Worm (Caenorhabditis elegans): ENCODE results near the gene F42G4.2.
"Not testable (repeated sequence)": the region's sequence is repeated elsewhere in the genome, so short reads cannot be mapped to it uniquely, and the experiment has no call there.

Gene F42G4.2

ce11 chrII:13016381-13016780 lies 31.3 kb upstream of the F42G4.2 start:
- TF ChIP-seq ref-1 (GFP tag; conservative IDR thresholded peaks at IDR 0.05) (peak; percentile 56; the same call in 1 of the 2 replicates), ztf-23 (GFP tag; IDR thresholded peaks at IDR 0.05) (peak; percentile 69; the same call in 1 of the 2 replicates), flt-1 (GFP tag; IDR thresholded peaks at IDR 0.05) (peak; percentile 90), T22C8.4 (GFP tag; IDR thresholded peaks at IDR 0.05) (peak; percentile 30; the same call in 1 of the 2 replicates), tab-1 (GFP tag; IDR thresholded peaks at IDR 0.05) (0 out of 2 replicates have a peak, but pooled peaks have one; percentile 42), klf-2 (GFP tag; conservative IDR thresholded peaks at IDR 0.05) (peak; percentile 71; the same call in 1 of the 2 replicates)

- TF ChIP-seq cog-1 (tag; optimal IDR thresholded peaks at IDR 0.05) (no peak), T22C8.4 (GFP tag; IDR thresholded peaks at IDR 0.05) (no peak), ztf-29 (GFP tag; IDR thresholded peaks at IDR 0.05) (no peak), ztf-23 (GFP tag; IDR thresholded peaks at IDR 0.05) (no peak), ref-1 (GFP tag; conservative IDR thresholded peaks at IDR 0.05) (no peak), flt-1 (GFP tag; IDR thresholded peaks at IDR 0.05) (no peak), med-1 (GFP tag; optimal IDR thresholded peaks at IDR 0.05; ENCODE audit: insufficient read depth) (no peak)
Measured at ce11 chrII:13022555-13022954, 25.2 kb upstream of the F42G4.2 start.

ce11 chrII:13023518-13023917 lies 24.2 kb upstream of the F42G4.2 start:
- TF ChIP-seq ref-1 (GFP tag; conservative IDR thresholded peaks at IDR 0.05) = no peak
- TF ChIP-seq ztf-23 (GFP tag; IDR thresholded peaks at IDR 0.05) = no peak

- TF ChIP-seq ref-1 (GFP tag; conservative IDR thresholded peaks at IDR 0.05) (no peak), T22C8.4 (GFP tag; IDR thresholded peaks at IDR 0.05) (no peak), klf-2 (GFP tag; conservative IDR thresholded peaks at IDR 0.05) (no peak)
Measured at ce11 chrII:13025794-13026412, 21.8 kb upstream of the F42G4.2 start, which contains the start of gene max-2. TSS of gene max-2 (minus strand) at chrII:13025844.

- TF ChIP-seq med-1 (GFP tag; optimal IDR thresholded peaks at IDR 0.05; ENCODE audit: insufficient read depth) (no peak), T22C8.4 (GFP tag; IDR thresholded peaks at IDR 0.05) (no peak), flt-1 (GFP tag; IDR thresholded peaks at IDR 0.05) (no peak), cog-1 (tag; optimal IDR thresholded peaks at IDR 0.05) (no peak), tab-1 (GFP tag; IDR thresholded peaks at IDR 0.05) (no peak), ztf-23 (GFP tag; IDR thresholded peaks at IDR 0.05) (no peak), klf-2 (GFP tag; conservative IDR thresholded peaks at IDR 0.05) (no peak), ztf-29 (GFP tag; IDR thresholded peaks at IDR 0.05) (no peak), ref-1 (GFP tag; conservative IDR thresholded peaks at IDR 0.05) (no peak)
Measured at ce11 chrII:13029290-13030050, 18.2 kb upstream of the F42G4.2 start.

- no peak for TF ChIP-seq klf-2 (GFP tag; conservative IDR thresholded peaks at IDR 0.05)
- no peak for TF ChIP-seq med-1 (GFP tag; optimal IDR thresholded peaks at IDR 0.05; ENCODE audit: insufficient read depth)
- no peak for TF ChIP-seq T22C8.4 (GFP tag; IDR thresholded peaks at IDR 0.05)
- no peak for TF ChIP-seq ref-1 (GFP tag; conservative IDR thresholded peaks at IDR 0.05)
- no peak for TF ChIP-seq ztf-23 (GFP tag; IDR thresholded peaks at IDR 0.05)
- no peak for TF ChIP-seq flt-1 (GFP tag; IDR thresholded peaks at IDR 0.05)
- no peak for TF ChIP-seq cog-1 (tag; optimal IDR thresholded peaks at IDR 0.05)
- no peak; the same call in 1 of the 2 replicates for TF ChIP-seq tab-1 (GFP tag; IDR thresholded peaks at IDR 0.05)
- TF ChIP-seq ztf-29 (GFP tag; IDR thresholded peaks at IDR 0.05) = no peak
Measured at ce11 chrII:13030051-13030437, 17.7 kb upstream of the F42G4.2 start.

ce11 chrII:13030567-13031188 lies 17.0 kb upstream of the F42G4.2 start:
- TF ChIP-seq cog-1 (tag; optimal IDR thresholded peaks at IDR 0.05) (peak; percentile 35), T22C8.4 (GFP tag; IDR thresholded peaks at IDR 0.05) (no peak)

ce11 chrII:13031649-13032191 lies 16.0 kb upstream of the F42G4.2 start, which contains the start of gene F18A11.2:
TSS of gene F18A11.2 (plus strand) at chrII:13031699.
- TF ChIP-seq T22C8.4, tab-1, ztf-29 (GFP tag; IDR thresholded peaks at IDR 0.05): not testable (repeated sequence)

- TF ChIP-seq ztf-29 (GFP tag; IDR thresholded peaks at IDR 0.05) = 0 out of 2 replicates have a peak, but pooled peaks have one; percentile 48
- no peak for TF ChIP-seq med-1 (GFP tag; optimal IDR thresholded peaks at IDR 0.05; ENCODE audit: insufficient read depth)
Measured at ce11 chrII:13036717-13037116, 11.0 kb upstream of the F42G4.2 start, which contains the start of gene F18A11.3. TSS of gene F18A11.3 (minus strand) at chrII:13036841.

- not testable (repeated sequence) for TF ChIP-seq ztf-29 (GFP tag; IDR thresholded peaks at IDR 0.05); med-1 (GFP tag; optimal IDR thresholded peaks at IDR 0.05; ENCODE audit: insufficient read depth); tab-1 (GFP tag; IDR thresholded peaks at IDR 0.05)
Measured at ce11 chrII:13043433-13044054, 4.2 kb upstream of the F42G4.2 start, which contains the start of gene puf-6. TSS of gene puf-6 (minus strand) at chrII:13043445.
